Worm (Caenorhabditis elegans) whole organism, late embryonic: ENCODE measurements around the gene fbxa-12.
A peak's percentile ranks its signal among the peaks of the same experiment; 100 is the strongest.

ENCODE experiments used
- K02D7.2 ChIP-seq: sonication (generic microtip); optimal IDR thresholded peaks from 2 replicates; lab custom pipeline; 2017; ENCODE audit warnings: mild to moderate bottlenecking, missing genetic modification characterization, missing compliant biosample characterization
- K09A11.1 ChIP-seq: sonication (generic microtip); optimal IDR thresholded peaks from 2 replicates; lab custom pipeline; 2017; ENCODE audit warnings: antibody characterized with exemption, mild to moderate bottlenecking, missing genetic modification characterization, missing compliant biosample characterization; ENCODE audit not compliant: insufficient read depth
- Y22D7AL.16 ChIP-seq: sonication (generic microtip); optimal IDR thresholded peaks from 2 replicates; lab custom pipeline; 2016; ENCODE audit warnings: missing genetic modification characterization, missing compliant biosample characterization
- ahr-1 ChIP-seq: sonication (generic microtip); optimal IDR thresholded peaks from 2 replicates; lab custom pipeline; 2016; ENCODE audit warnings: missing genetic modification characterization, missing compliant biosample characterization
- ceh-18 ChIP-seq: sonication (generic microtip); optimal IDR thresholded peaks from 2 replicates; lab custom pipeline; 2016; ENCODE audit warnings: missing genetic modification characterization, missing compliant biosample characterization
- ceh-19 ChIP-seq: fragments of 200-800 bp; sonication (Bioruptor generic); optimal IDR thresholded peaks from 2 replicates; lab custom pipeline; 2018; ENCODE audit warnings: mild to moderate bottlenecking, missing genetic modification characterization, missing compliant biosample characterization
- ceh-2 ChIP-seq: sonication (generic microtip); optimal IDR thresholded peaks from 2 replicates; lab custom pipeline; 2016; ENCODE audit warnings: missing genotype, missing genetic modification characterization, missing compliant biosample characterization
- ceh-22 ChIP-seq: sonication (generic microtip); optimal IDR thresholded peaks from 2 replicates; lab custom pipeline; 2017; ENCODE audit warnings: missing biosample characterization, missing genetic modification characterization
- ceh-24 ChIP-seq: sonication (generic microtip); optimal IDR thresholded peaks from 2 replicates; lab custom pipeline; 2016; ENCODE audit warnings: mild to moderate bottlenecking, missing genetic modification characterization, missing compliant biosample characterization
- ceh-34 ChIP-seq: sonication (generic microtip); optimal IDR thresholded peaks from 2 replicates; lab custom pipeline; 2016; ENCODE audit warnings: mild to moderate bottlenecking, missing genetic modification characterization, missing compliant biosample characterization
- ceh-45 ChIP-seq: fragments of 200-800 bp; sonication (Bioruptor generic); IDR thresholded peaks from 2 replicates; pipeline ENCODE4 v1.3.6; 2022; ENCODE audit warnings: missing genetic modification reagents, missing genetic modification characterization, missing compliant biosample characterization
- ceh-48 ChIP-seq: sonication (generic microtip); optimal IDR thresholded peaks from 2 replicates; lab custom pipeline; 2016; ENCODE audit warnings: missing genetic modification characterization, inconsistent platforms, missing compliant biosample characterization
- ceh-6 ChIP-seq: fragments of 200-800 bp; sonication (Bioruptor generic); optimal IDR thresholded peaks from 2 replicates; lab custom pipeline; 2018; ENCODE audit warnings: mild to moderate bottlenecking, missing genetic modification characterization, missing compliant biosample characterization
- che-1 ChIP-seq: sonication (generic microtip); optimal IDR thresholded peaks from 2 replicates; lab custom pipeline; 2016; ENCODE audit warnings: mild to moderate bottlenecking, missing genetic modification characterization, missing compliant biosample characterization
- dmd-4 ChIP-seq: sonication (generic microtip); optimal IDR thresholded peaks from 2 replicates; lab custom pipeline; 2016; ENCODE audit warnings: borderline replicate concordance, missing genetic modification characterization, missing compliant biosample characterization
- dve-1 ChIP-seq: sonication (generic microtip); optimal IDR thresholded peaks from 2 replicates; lab custom pipeline; 2017; ENCODE audit warnings: antibody characterized with exemption, mild to moderate bottlenecking, missing genetic modification characterization, missing compliant biosample characterization
- elt-2 ChIP-seq: sonication (generic microtip); optimal IDR thresholded peaks from 2 replicates; lab custom pipeline; 2016; ENCODE audit warnings: missing genetic modification reagents, missing genetic modification characterization, missing compliant biosample characterization
- elt-4 ChIP-seq: sonication (generic microtip); optimal IDR thresholded peaks from 2 replicates; lab custom pipeline; 2016; ENCODE audit warnings: missing genetic modification characterization, missing compliant biosample characterization
- eyg-1 ChIP-seq: sonication (generic microtip); optimal IDR thresholded peaks from 2 replicates; lab custom pipeline; 2016; ENCODE audit warnings: missing genotype, missing genetic modification characterization, missing compliant biosample characterization
- fax-1 ChIP-seq: sonication (generic microtip); optimal IDR thresholded peaks from 2 replicates; lab custom pipeline; 2016; ENCODE audit warnings: missing genotype, missing genetic modification characterization, missing compliant biosample characterization
- fkh-10 ChIP-seq: fragments of 150-350 bp; optimal IDR thresholded peaks from 2 replicates; lab custom pipeline; 2014; ENCODE audit warnings: missing biosample characterization, missing genetic modification reagents, missing genetic modification characterization
- fkh-6 ChIP-seq: sonication (generic microtip); optimal IDR thresholded peaks from 2 replicates; lab custom pipeline; 2016; ENCODE audit warnings: missing genetic modification characterization, missing compliant biosample characterization
- hlh-6 ChIP-seq: sonication (generic microtip); optimal IDR thresholded peaks from 2 replicates; lab custom pipeline; 2016; ENCODE audit warnings: missing genotype, missing genetic modification characterization, missing compliant biosample characterization
- hlh-8 ChIP-seq: sonication (generic microtip); optimal IDR thresholded peaks from 2 replicates; lab custom pipeline; 2016; ENCODE audit warnings: missing genotype, missing genetic modification characterization, missing compliant biosample characterization
- lin-11 ChIP-seq: fragments of 200-800 bp; sonication (Bioruptor generic); optimal IDR thresholded peaks from 2 replicates; lab custom pipeline; 2018; ENCODE audit warnings: mild to moderate bottlenecking, missing genetic modification characterization, missing compliant biosample characterization
- nhr-11 ChIP-seq: fragments of 150-350 bp; optimal IDR thresholded peaks from 2 replicates; lab custom pipeline; 2014; ENCODE audit warnings: missing biosample characterization, missing genetic modification characterization
- pag-3 ChIP-seq: sonication (generic microtip); optimal IDR thresholded peaks from 2 replicates; lab custom pipeline; 2016; ENCODE audit warnings: missing compliant biosample characterization, missing genetic modification characterization, borderline replicate concordance
- pat-9 ChIP-seq: fragments of 200-800 bp; sonication (Bioruptor generic); optimal IDR thresholded peaks from 2 replicates; lab custom pipeline; 2018; ENCODE audit warnings: mild to moderate bottlenecking, missing genetic modification characterization, moderate library complexity, missing compliant biosample characterization
- pha-2 ChIP-seq: sonication (generic microtip); optimal IDR thresholded peaks from 2 replicates; lab custom pipeline; 2017; ENCODE audit warnings: mild to moderate bottlenecking, missing genetic modification characterization, missing compliant biosample characterization
- pqm-1 ChIP-seq: sonication (generic microtip); optimal IDR thresholded peaks from 2 replicates; lab custom pipeline; 2016; ENCODE audit warnings: missing genetic modification characterization, missing compliant biosample characterization
- pros-1 ChIP-seq: fragments of 150-350 bp; optimal IDR thresholded peaks from 2 replicates; lab custom pipeline; 2014; ENCODE audit warnings: missing biosample characterization, missing genetic modification reagents, missing genetic modification characterization
- rnt-1 ChIP-seq: sonication (generic microtip); optimal IDR thresholded peaks from 2 replicates; lab custom pipeline; 2016; ENCODE audit warnings: missing genetic modification characterization, missing compliant biosample characterization
- syd-9 ChIP-seq: sonication (generic microtip); optimal IDR thresholded peaks from 2 replicates; lab custom pipeline; 2016; ENCODE audit warnings: mild to moderate bottlenecking, missing genetic modification characterization, moderate library complexity, missing compliant biosample characterization
- tbx-7 ChIP-seq: sonication (generic microtip); optimal IDR thresholded peaks from 2 replicates; lab custom pipeline; 2016; ENCODE audit warnings: missing genotype, missing genetic modification characterization, missing compliant biosample characterization
- ttx-3 ChIP-seq: sonication (generic microtip); optimal IDR thresholded peaks from 2 replicates; lab custom pipeline; 2016; ENCODE audit warnings: missing genetic modification reagents, missing genetic modification characterization, missing compliant biosample characterization
- unc-3 ChIP-seq, 2 experiments: fragments of 200-800 bp in 1 of 2; sonication (Bioruptor generic) in 1 of 2; sonication (generic microtip) in 1 of 2; conservative IDR thresholded peaks in 1 of 2; optimal IDR thresholded peaks in 1 of 2; 2 replicates each; pipeline versions ENCODE4 v1.3.6 to Lab custom; 2016 to 2022; ENCODE audit warnings: missing compliant biosample characterization in 2 of 2, missing genetic modification characterization in 2 of 2, missing genetic modification reagents in 1 of 2
- unc-55 ChIP-seq: sonication (generic microtip); optimal IDR thresholded peaks from 2 replicates; lab custom pipeline; 2017; ENCODE audit warnings: missing biosample characterization, missing genetic modification reagents, missing genetic modification characterization
- unc-86 ChIP-seq: sonication (generic microtip); optimal IDR thresholded peaks from 2 replicates; lab custom pipeline; 2016; ENCODE audit warnings: missing genetic modification characterization, missing compliant biosample characterization

fbxa-12 gene

DNA sequence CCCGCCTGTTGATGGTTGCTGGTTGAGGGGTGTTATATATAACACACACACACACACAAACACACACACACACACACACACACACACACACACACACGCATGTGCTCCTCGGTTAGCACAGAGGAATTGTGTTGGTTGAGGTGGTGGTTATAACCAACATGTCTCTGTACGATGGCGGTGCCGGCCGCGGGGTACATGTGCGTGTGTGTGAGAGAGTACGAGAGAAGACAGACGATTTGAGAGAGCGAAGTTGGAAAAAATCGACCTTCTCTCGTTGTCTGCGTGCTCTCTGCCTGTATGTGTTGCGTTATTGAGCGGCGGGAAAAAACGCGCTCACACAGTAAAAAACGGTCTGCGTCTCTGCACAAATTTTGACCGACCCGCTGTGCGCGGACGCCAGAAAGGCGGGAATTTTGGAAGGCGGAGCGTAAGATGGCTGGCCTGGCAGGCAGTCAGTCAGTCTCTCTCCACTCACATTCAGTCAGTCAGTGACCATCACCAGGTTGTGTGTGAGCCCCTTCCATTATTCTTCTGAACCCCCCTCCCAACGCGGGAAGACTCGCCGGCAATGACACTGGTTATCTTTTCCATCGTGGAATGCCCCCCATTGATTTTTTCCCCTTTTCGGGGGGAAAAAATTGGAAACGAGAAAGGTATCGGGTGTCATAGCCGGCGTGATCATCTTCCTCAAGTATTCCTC, 47.5 kb upstream of the fbxa-12 start (continued):
- TF ChIP-seq ceh-34 (tag; lab: Kevin White, UChicago) (peak; percentile 62), nhr-11 (no peak), dve-1 (peak; percentile 75), tbx-7 (no peak), lin-11 (tag; lab: Kevin White, UChicago) (no peak), ceh-19 (GFP tag; lab: Kevin White, UChicago) (peak; percentile 27), hlh-6 (tag; lab: Kevin White, UChicago) (no peak), pros-1 (tag; lab: Kevin White, UChicago) (peak; percentile 28), ahr-1 (no peak), K02D7.2 (tag; lab: Kevin White, UChicago) (no peak), rnt-1 (peak; percentile 72), pat-9 (tag; lab: Kevin White, UChicago) (no peak), ceh-45 (GFP tag; lab: Robert Waterston, UW) (no peak), fkh-6 (tag; lab: Kevin White, UChicago) (no peak), ceh-24 (no peak), pqm-1 (tag; lab: Kevin White, UChicago) (peak; percentile 60), syd-9 (tag; lab: Kevin White, UChicago) (no peak), elt-2 (tag; lab: Kevin White, UChicago) (peak; percentile 56), unc-3 (GFP tag; conservative IDR thresholded peaks at IDR 0.05; lab: Robert Waterston, UW) (no peak), unc-3 (tag; optimal IDR thresholded peaks at IDR 0.05; lab: Kevin White, UChicago) (no peak), unc-86 (no peak), ceh-22 (no peak), fax-1 (tag; lab: Kevin White, UChicago) (no peak)

DNA sequence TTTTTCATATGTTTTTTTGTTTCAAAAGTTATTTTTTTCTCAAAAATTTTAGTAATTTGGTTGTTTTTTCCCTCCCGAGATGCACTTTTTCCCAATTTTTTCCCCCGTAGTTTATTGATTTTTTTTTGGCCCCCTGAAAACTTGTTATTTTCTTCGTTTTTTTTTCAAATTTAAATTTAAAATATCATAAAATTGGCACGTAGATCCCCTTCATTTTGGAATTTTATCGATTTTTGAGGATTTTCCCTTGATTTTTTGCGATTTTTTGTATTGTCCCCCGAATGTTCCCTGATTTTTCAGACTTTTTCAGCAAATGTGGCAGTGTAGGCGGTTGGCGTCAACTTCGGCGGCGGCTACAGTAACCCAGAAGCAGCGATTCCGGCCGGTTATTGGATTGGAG, 21.8 kb upstream of the fbxa-12 start, which contains the start of gene C39B5.6:
TSS of gene C39B5.6 (plus strand) at position 301 of the 400 bp plus-strand sequence.
- no peak for TF ChIP-seq pha-2 (tag; lab: Kevin White, UChicago)
- no peak for TF ChIP-seq lin-11 (tag; lab: Kevin White, UChicago)
- no peak for TF ChIP-seq ttx-3 (tag; lab: Kevin White, UChicago)
- no peak for TF ChIP-seq elt-4 (tag; lab: Kevin White, UChicago)
- no peak for TF ChIP-seq fkh-6 (tag; lab: Kevin White, UChicago)
- no peak for TF ChIP-seq elt-2 (tag; lab: Kevin White, UChicago)
- no peak for TF ChIP-seq dmd-4
- TF ChIP-seq unc-55 (GFP tag; lab: Kevin White, UChicago): no peak
- TF ChIP-seq K09A11.1 (tag; lab: Kevin White, UChicago): no peak
- TF ChIP-seq ceh-6 (GFP tag; lab: Kevin White, UChicago): no peak
- TF ChIP-seq che-1 (tag; lab: Kevin White, UChicago): no peak
- no peak for TF ChIP-seq fkh-10
- TF ChIP-seq pag-3 (tag; lab: Kevin White, UChicago): no peak
- no peak for TF ChIP-seq hlh-8 (tag; lab: Kevin White, UChicago)
- no peak for TF ChIP-seq eyg-1 (tag; lab: Kevin White, UChicago)
- no peak for TF ChIP-seq syd-9 (tag; lab: Kevin White, UChicago)
- no peak for TF ChIP-seq unc-86
- TF ChIP-seq ceh-2 (tag; lab: Kevin White, UChicago): no peak
- no peak for TF ChIP-seq ceh-18
- no peak for TF ChIP-seq Y22D7AL.16 (tag; lab: Kevin White, UChicago)
- TF ChIP-seq, all 69 proteins: peak for 0

DNA sequence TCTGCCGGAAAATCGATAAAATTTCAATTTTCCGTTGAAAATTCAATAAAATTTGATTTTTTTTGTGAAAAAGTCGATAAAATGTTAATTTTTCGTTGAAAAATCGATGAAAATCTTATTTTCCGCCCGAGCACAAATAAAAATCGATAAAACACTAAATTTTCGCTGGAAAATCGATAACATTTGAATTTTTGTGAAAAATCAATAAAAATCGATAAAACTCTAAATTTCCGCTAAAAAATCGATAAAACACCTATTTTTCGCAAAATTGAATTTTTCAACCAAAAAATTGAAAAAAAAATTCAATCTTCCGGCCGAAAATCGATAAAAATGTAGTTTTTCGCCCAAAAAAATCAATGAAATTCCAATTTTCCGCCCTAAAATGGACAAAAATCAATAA, 14.4 kb upstream of the fbxa-12 start:
- TF ChIP-seq ceh-48 (tag; lab: Kevin White, UChicago) (peak; percentile 26), pha-2 (tag; lab: Kevin White, UChicago) (no peak)
